Worm (Caenorhabditis elegans): Measurements from ENCODE around the gene ubh-1.

- TF ChIP-seq C34B4.2 (tag; optimal IDR thresholded peaks at IDR 0.05) (no peak), ztf-11 (tag; optimal IDR thresholded peaks at IDR 0.05) (no peak), nhr-19 (GFP tag; conservative IDR thresholded peaks at IDR 0.05) (no peak), tlp-1 (tag; optimal IDR thresholded peaks at IDR 0.05) (no peak), F16B12.6 (tag; optimal IDR thresholded peaks at IDR 0.05) (no peak), unc-62 (GFP tag; optimal IDR thresholded peaks at IDR 0.05) (no peak), nhr-12 (tag; optimal IDR thresholded peaks at IDR 0.05) (no peak), lin-39 (tag; optimal IDR thresholded peaks at IDR 0.05) (no peak), fkh-10 (GFP tag; optimal IDR thresholded peaks at IDR 0.05) (no peak), dpl-1 (GFP tag; optimal IDR thresholded peaks at IDR 0.05) (no peak)
Observed at ce11 chrV:6513356-6513755, 2.1 kb upstream of the ubh-1 start.

All from whole organism, L1 larva.